Fruit fly (Drosophila melanogaster) whole organism, embryonic: ENCODE results near the gene CG15170.

ENCODE experiments used
- Abd-B ChIP-seq: fragments of 200-800 bp; sonication (Bioruptor generic); optimal IDR thresholded peaks from 2 replicates; lab custom pipeline; 2018; ENCODE audit warnings: missing biosample characterization, mild to moderate bottlenecking, missing genetic modification characterization, moderate library complexity
- CG7786 ChIP-seq: fragments of 200-800 bp; sonication (Bioruptor generic); optimal IDR thresholded peaks from 2 replicates; lab custom pipeline; 2016; ENCODE audit warnings: missing biosample characterization, missing genetic modification characterization
- Taf1 ChIP-seq: fragments of 200-800 bp; sonication (Bioruptor generic); IDR thresholded peaks from 2 replicates; pipeline ENCODE4 v1.3.6; 2022; ENCODE audit warnings: missing biosample characterization, missing genetic modification characterization
- chn ChIP-seq: fragments of 200-800 bp; sonication (Bioruptor generic); optimal IDR thresholded peaks from 2 replicates; lab custom pipeline; 2016; ENCODE audit warnings: missing biosample characterization, missing genetic modification characterization
- mam ChIP-seq: fragments of 200-800 bp; sonication (Bioruptor generic); optimal IDR thresholded peaks from 3 replicates; lab custom pipeline; 2016; ENCODE audit warnings: missing biosample characterization, missing genetic modification characterization
- peb ChIP-seq: fragments of 200-800 bp; sonication (Bioruptor generic); IDR thresholded peaks from 2 replicates; pipeline ENCODE4 v1.3.6; 2022; ENCODE audit warnings: missing biosample characterization, missing genetic modification characterization

DNA sequence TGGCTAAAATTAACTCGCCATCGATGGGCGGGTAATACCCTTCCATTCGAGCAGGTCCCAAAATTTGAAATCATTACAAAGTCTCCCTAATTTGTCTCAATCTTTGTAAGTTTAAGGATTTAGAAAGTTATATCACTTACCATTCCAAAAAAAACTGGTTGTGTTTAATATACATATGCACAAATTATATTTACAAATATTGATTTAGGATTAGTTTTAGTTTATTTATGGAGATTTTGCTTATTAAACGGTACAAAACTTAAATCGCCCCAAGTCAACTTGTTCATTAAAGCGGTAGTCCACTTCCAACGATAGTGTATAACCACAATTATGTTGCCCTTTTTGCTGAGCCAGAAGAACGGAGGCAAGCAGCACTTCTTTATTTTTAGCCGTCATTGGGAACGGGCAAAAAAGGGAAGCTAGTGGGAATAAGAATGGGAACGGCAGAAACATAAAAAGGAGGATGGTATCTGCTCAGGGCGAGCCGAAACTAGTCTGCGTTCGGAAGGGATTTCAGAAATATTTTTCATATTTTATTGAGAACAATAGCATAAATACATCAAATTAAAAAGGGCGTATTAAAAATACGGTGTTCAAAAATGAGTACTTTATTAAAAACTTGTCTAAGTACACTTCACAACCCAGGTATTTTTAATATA lies 41.8 kb downstream of the CG15170 start:
- TF ChIP-seq Abd-B (GFP tag; lab: Kevin White, UChicago) (peak; percentile 47), Taf1 (no peak), mam (GFP tag; lab: Kevin White, UChicago) (no peak), CG7786 (GFP tag; lab: Kevin White, UChicago) (peak; percentile 19), chn (peak; percentile 25), peb (GFP tag; lab: Robert Waterston, UW) (peak; percentile 48; the same call in 1 of the 2 replicates)
